Worm (Caenorhabditis elegans) whole organism, early embryonic: ENCODE measurements around the gene srv-6.

Experiments used
- B0310.2 ChIP-seq: sonication (generic microtip); optimal IDR thresholded peaks from 2 replicates; lab custom pipeline; 2016; ENCODE audit warnings: mild to moderate bottlenecking, missing genetic modification characterization, missing compliant biosample characterization
- F13C5.2 ChIP-seq: sonication (generic microtip); optimal IDR thresholded peaks from 2 replicates; lab custom pipeline; 2017; ENCODE audit warnings: mild to moderate bottlenecking, missing genetic modification characterization, inconsistent platforms, missing compliant biosample characterization
- aly-1 ChIP-seq: sonication (generic microtip); optimal IDR thresholded peaks from 2 replicates; lab custom pipeline; 2016; ENCODE audit warnings: missing genetic modification characterization, missing compliant biosample characterization
- ama-1 ChIP-seq: fragments of 150-350 bp; optimal IDR thresholded peaks from 2 replicates; lab custom pipeline; 2014
- ceh-13 ChIP-seq: fragments of 200-800 bp; sonication (Bioruptor generic); optimal IDR thresholded peaks from 2 replicates; lab custom pipeline; 2018; ENCODE audit warnings: mild to moderate bottlenecking, missing genetic modification characterization, missing compliant biosample characterization
- ceh-36 ChIP-seq: sonication (generic microtip); optimal IDR thresholded peaks from 2 replicates; lab custom pipeline; 2016; ENCODE audit warnings: missing genetic modification characterization, inconsistent platforms, missing compliant biosample characterization
- ets-7 ChIP-seq: sonication (generic microtip); optimal IDR thresholded peaks from 2 replicates; lab custom pipeline; 2016; ENCODE audit warnings: missing genotype, missing genetic modification characterization, missing compliant biosample characterization
- flt-1 ChIP-seq: fragments of 200-800 bp; sonication (Bioruptor generic); IDR thresholded peaks from 2 replicates; pipeline ENCODE4 v1.3.6; 2022; ENCODE audit warnings: missing genetic modification characterization, missing compliant biosample characterization
- hmbx-1 ChIP-seq: sonication (generic microtip); optimal IDR thresholded peaks from 2 replicates; lab custom pipeline; 2016; ENCODE audit warnings: mild to moderate bottlenecking, missing genetic modification characterization, missing compliant biosample characterization
- hmg-4 ChIP-seq: fragments of 200-800 bp; sonication (Bioruptor generic); optimal IDR thresholded peaks from 2 replicates; lab custom pipeline; 2018; ENCODE audit warnings: mild to moderate bottlenecking, missing genetic modification characterization, missing compliant biosample characterization
- hnd-1 ChIP-seq: sonication (generic microtip); optimal IDR thresholded peaks from 2 replicates; lab custom pipeline; 2016; ENCODE audit warnings: missing genetic modification characterization, missing compliant biosample characterization
- pes-1 ChIP-seq: fragments of 200-800 bp; sonication (Bioruptor generic); IDR thresholded peaks from 2 replicates; pipeline ENCODE4 v1.3.6; 2022; ENCODE audit warnings: missing genetic modification reagents, missing genetic modification characterization, missing compliant biosample characterization
- scrt-1 ChIP-seq: fragments of 200-800 bp; sonication (Bioruptor generic); IDR thresholded peaks from 2 replicates; pipeline ENCODE4 v1.3.6; 2022; ENCODE audit warnings: missing genetic modification characterization, missing compliant biosample characterization
- sea-1 ChIP-seq: fragments of 200-800 bp; sonication (Bioruptor generic); conservative IDR thresholded peaks from 2 replicates; pipeline ENCODE4 v1.3.6; 2022; ENCODE audit warnings: missing genetic modification characterization, missing compliant biosample characterization
- tbx-11 ChIP-seq: fragments of 200-800 bp; sonication (Bioruptor generic); IDR thresholded peaks from 2 replicates; pipeline ENCODE4 v1.3.6; 2022; ENCODE audit warnings: missing genetic modification characterization, missing compliant biosample characterization
- tbx-37 ChIP-seq: fragments of 200-800 bp; sonication (Bioruptor generic); conservative IDR thresholded peaks from 2 replicates; pipeline ENCODE4 v1.3.6; 2022; ENCODE audit warnings: missing genetic modification reagents, missing genetic modification characterization, missing compliant biosample characterization
- tra-4 ChIP-seq: sonication (generic microtip); optimal IDR thresholded peaks from 2 replicates; lab custom pipeline; 2017; ENCODE audit warnings: missing genetic modification characterization, missing compliant biosample characterization

The srv-6 gene

ce11 chrX:4282380-4282779 lies 25.5 kb downstream of the srv-6 start, which contains the start of gene C52B9.19:
Gene C52B9.19, plus strand, starts transcription at chrX:4282555.
- TF ChIP-seq tbx-11, result no peak
- no peak for TF ChIP-seq ama-1 (lab: Kevin White, UChicago)
- no peak for TF ChIP-seq tbx-37 (GFP tag; lab: Robert Waterston, UW)
- TF ChIP-seq F13C5.2, result no peak
- TF ChIP-seq ceh-13 (GFP tag; lab: Kevin White, UChicago), result no peak
- no peak for TF ChIP-seq scrt-1 (GFP tag; lab: Robert Waterston, UW)
- TF ChIP-seq hnd-1, result no peak
- no peak for TF ChIP-seq aly-1
- TF ChIP-seq ceh-36, result no peak
- no peak for TF ChIP-seq B0310.2 (tag; lab: Kevin White, UChicago)
- no peak for TF ChIP-seq sea-1
- TF ChIP-seq pes-1, result no peak
- TF ChIP-seq tra-4 (tag; lab: Kevin White, UChicago), result no peak
- TF ChIP-seq flt-1 (GFP tag; lab: Robert Waterston, UW), result no peak
- TF ChIP-seq hmg-4 (GFP tag; lab: Kevin White, UChicago), result no peak
- no peak for TF ChIP-seq hmbx-1 (tag; lab: Kevin White, UChicago)
- no peak for TF ChIP-seq ets-7 (tag; lab: Kevin White, UChicago)

DNA sequence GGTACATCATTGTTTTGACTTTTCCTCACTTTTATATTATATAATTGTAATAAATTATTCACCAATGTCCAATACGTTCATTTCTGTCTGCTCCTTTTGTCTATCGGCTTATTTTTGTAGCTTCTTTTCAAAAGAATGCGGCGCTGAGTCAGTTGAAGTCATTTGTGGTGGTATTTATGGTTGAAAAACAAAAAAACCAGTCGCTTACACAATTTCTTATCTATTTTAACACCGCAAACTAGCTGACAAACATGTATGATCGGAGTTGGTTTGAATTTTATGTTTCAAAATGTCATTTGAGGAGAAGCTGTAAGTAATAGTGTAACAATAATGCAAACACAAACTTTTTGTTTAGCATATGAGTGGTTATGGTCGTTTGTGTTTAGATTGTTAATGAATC lies 27.1 kb downstream of the srv-6 start, which contains the start of gene ets-10:
TSS of gene ets-10 (plus strand) at position 201 of the 400 bp plus-strand sequence.
- no peak for TF ChIP-seq ceh-36
- TF ChIP-seq F13C5.2, result no peak
- no peak for TF ChIP-seq scrt-1 (GFP tag; lab: Robert Waterston, UW)
- no peak for TF ChIP-seq tra-4 (tag; lab: Kevin White, UChicago)
- TF ChIP-seq hmbx-1 (tag; lab: Kevin White, UChicago), result no peak
- no peak for TF ChIP-seq B0310.2 (tag; lab: Kevin White, UChicago)
- no peak for TF ChIP-seq ama-1 (lab: Kevin White, UChicago)
- no peak for TF ChIP-seq tbx-11
- TF ChIP-seq aly-1, result no peak
- TF ChIP-seq hmg-4 (GFP tag; lab: Kevin White, UChicago), result no peak

DNA sequence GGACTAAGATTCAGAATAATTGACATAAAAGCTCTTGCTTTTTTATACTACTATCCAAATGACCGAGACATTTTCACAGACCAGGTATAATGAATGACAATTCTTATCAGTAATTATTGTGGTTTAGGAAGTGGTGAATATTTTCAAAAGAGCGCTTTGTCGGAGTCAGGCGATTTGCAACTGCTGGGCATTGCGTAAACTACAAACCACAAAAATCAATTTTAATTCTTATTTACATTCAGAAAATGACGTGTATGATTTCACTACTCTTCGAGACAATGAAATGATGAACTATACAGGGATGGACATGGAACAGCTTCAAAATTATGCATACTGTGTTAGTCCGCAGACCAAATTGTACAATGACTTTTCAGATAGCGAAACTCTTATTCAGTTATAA lies 27.6 kb downstream of the srv-6 start:
- TF ChIP-seq tbx-37 (GFP tag; lab: Robert Waterston, UW), result no peak
- no peak for TF ChIP-seq tra-4 (tag; lab: Kevin White, UChicago)
- no peak for TF ChIP-seq B0310.2 (tag; lab: Kevin White, UChicago)
- TF ChIP-seq ama-1 (lab: Kevin White, UChicago), result no peak
- TF ChIP-seq ceh-36, result no peak
- TF ChIP-seq F13C5.2, result no peak
- TF ChIP-seq aly-1, result no peak
- no peak for TF ChIP-seq scrt-1 (GFP tag; lab: Robert Waterston, UW)

DNA sequence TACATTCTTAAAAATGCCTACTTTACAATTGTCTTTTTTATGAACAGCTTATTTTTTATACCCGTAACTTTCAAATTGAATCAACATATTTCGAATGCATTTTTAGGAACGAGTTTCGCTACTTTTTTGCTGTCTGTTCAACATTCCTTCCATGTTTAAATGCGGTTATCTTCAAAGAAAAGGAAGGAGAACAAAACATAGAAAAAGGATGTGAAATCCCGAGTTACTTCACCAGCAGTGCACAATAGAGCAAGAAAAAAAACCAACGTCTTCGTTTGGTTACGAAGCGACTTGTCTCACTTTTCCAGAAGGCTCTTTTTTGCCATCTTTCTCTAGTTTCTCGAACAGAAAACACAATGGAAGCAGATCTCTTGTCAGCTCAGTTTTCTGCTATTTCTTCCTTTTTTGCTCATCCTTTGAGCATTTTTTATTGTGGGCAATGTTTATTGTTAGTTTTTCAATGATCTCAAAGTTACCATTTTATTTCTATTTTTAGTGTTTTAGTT lies 28.9 kb downstream of the srv-6 start, which contains the start of gene cka-2:
TSS of gene cka-2 (plus strand) at position 456 of the 506 bp plus-strand sequence.
- no peak for TF ChIP-seq tra-4 (tag; lab: Kevin White, UChicago)
- no peak for TF ChIP-seq ceh-13 (GFP tag; lab: Kevin White, UChicago)
- TF ChIP-seq B0310.2 (tag; lab: Kevin White, UChicago), result no peak
- TF ChIP-seq scrt-1 (GFP tag; lab: Robert Waterston, UW), result no peak

- TF ChIP-seq aly-1 (no peak), tra-4 (tag; lab: Kevin White, UChicago) (no peak), tbx-37 (GFP tag; lab: Robert Waterston, UW) (no peak), hnd-1 (no peak), ceh-13 (GFP tag; lab: Kevin White, UChicago) (no peak), hmbx-1 (tag; lab: Kevin White, UChicago) (no peak)
Measured at ce11 chrX:4289805-4290204, 32.9 kb downstream of the srv-6 start.

ce11 chrX:4294957-4295356 lies 38.1 kb downstream of the srv-6 start:
- TF ChIP-seq ets-7 (tag; lab: Kevin White, UChicago) (no peak), tbx-37 (GFP tag; lab: Robert Waterston, UW) (no peak), hmbx-1 (tag; lab: Kevin White, UChicago) (no peak), flt-1 (GFP tag; lab: Robert Waterston, UW) (no peak), aly-1 (no peak), tra-4 (tag; lab: Kevin White, UChicago) (no peak), ceh-13 (GFP tag; lab: Kevin White, UChicago) (no peak), B0310.2 (tag; lab: Kevin White, UChicago) (no peak), F13C5.2 (no peak), ceh-36 (no peak), hnd-1 (no peak), ama-1 (lab: Kevin White, UChicago) (no peak), tbx-11 (no peak), scrt-1 (GFP tag; lab: Robert Waterston, UW) (no peak), hmg-4 (GFP tag; lab: Kevin White, UChicago) (no peak), pes-1 (no peak), sea-1 (no peak)

DNA sequence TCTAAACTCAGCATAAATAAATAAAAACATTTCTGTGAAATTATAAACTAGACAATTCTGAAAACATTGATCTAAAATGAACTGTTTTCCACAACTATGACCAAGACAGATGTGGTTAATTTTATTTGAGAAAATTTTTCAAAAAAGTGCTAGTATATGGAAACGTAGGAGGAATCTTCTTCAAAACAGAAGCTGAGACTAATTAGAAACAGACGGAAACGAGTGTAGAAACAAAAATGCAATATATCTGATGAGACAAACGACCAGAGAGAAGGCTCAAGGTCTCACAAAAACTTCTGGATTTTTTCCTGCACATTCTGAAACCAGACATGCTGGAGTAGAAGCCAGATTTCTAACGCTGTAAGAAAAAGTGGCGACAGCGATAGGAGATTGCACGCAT lies 39.1 kb downstream of the srv-6 start:
- TF ChIP-seq hnd-1 (no peak), tbx-37 (GFP tag; lab: Robert Waterston, UW) (no peak), ceh-13 (GFP tag; lab: Kevin White, UChicago) (no peak), tbx-11 (no peak), hmbx-1 (tag; lab: Kevin White, UChicago) (no peak), flt-1 (GFP tag; lab: Robert Waterston, UW) (no peak), F13C5.2 (no peak), ets-7 (tag; lab: Kevin White, UChicago) (no peak), ama-1 (lab: Kevin White, UChicago) (no peak), pes-1 (no peak), ceh-36 (no peak), sea-1 (no peak), hmg-4 (GFP tag; lab: Kevin White, UChicago) (no peak), B0310.2 (tag; lab: Kevin White, UChicago) (no peak)

DNA sequence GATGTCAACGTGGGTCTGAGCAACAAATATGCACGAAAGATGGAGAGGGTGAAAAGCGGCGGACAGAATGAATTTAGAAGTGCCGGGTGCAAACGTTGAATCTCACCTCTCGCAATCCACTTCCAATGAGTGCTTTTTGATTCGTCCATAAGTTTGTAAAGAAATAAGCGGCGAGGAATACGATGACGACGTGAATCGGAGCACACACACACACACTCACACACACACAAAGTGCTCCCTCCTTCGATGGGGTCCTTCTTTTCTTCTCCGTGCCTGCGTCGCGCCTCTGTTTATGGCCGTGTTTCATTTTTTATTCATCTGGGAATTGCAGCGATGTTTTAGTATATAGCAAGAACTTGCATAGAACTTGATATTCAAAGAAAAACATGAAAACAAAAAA lies 40.6 kb downstream of the srv-6 start, which contains the start of gene paf-2:
TSS of gene paf-2 (minus strand) at position 290 of the 400 bp plus-strand sequence.
- TF ChIP-seq sea-1, result no peak
- TF ChIP-seq ceh-13 (GFP tag; lab: Kevin White, UChicago), result no peak
- TF ChIP-seq ceh-36, result no peak
- TF ChIP-seq F13C5.2, result no peak
- TF ChIP-seq hmbx-1 (tag; lab: Kevin White, UChicago), result no peak
- no peak for TF ChIP-seq tbx-11
- no peak for TF ChIP-seq ama-1 (lab: Kevin White, UChicago)
